Worm (Caenorhabditis elegans) whole organism, L4 larva: ENCODE data around the gene C09G9.8.

Experiments
- D1046.2 ChIP-seq: fragments of 200-800 bp; sonication (Bioruptor generic); IDR thresholded peaks from 2 replicates; pipeline ENCODE4 v1.3.6; 2022; ENCODE audit warnings: missing genetic modification characterization, missing compliant biosample characterization
- F10B5.3 ChIP-seq: sonication (generic microtip); optimal IDR thresholded peaks from 2 replicates; lab custom pipeline; 2016; ENCODE audit warnings: mild to moderate bottlenecking, missing genetic modification characterization, missing compliant biosample characterization
- F37D6.2 ChIP-seq: sonication (generic microtip); optimal IDR thresholded peaks from 2 replicates; lab custom pipeline; 2016; ENCODE audit warnings: mild to moderate bottlenecking, missing genetic modification characterization, missing compliant biosample characterization
- F44E2.7 ChIP-seq: fragments of 200-800 bp; sonication (Bioruptor generic); IDR thresholded peaks from 2 replicates; pipeline ENCODE4 v2.1.2; 2022; ENCODE audit warnings: missing genetic modification characterization, missing compliant biosample characterization
- T20F7.1 ChIP-seq: fragments of 200-800 bp; sonication (Bioruptor generic); optimal IDR thresholded peaks from 2 replicates; lab custom pipeline; 2018; ENCODE audit warnings: mild to moderate bottlenecking, missing genetic modification characterization, missing compliant biosample characterization
- T26A8.4 ChIP-seq: fragments of 200-800 bp; sonication (Bioruptor generic); IDR thresholded peaks from 2 replicates; pipeline ENCODE4 v1.3.6; 2022; ENCODE audit warnings: missing genetic modification characterization, missing compliant biosample characterization
- Y5F2A.4 ChIP-seq: fragments of 200-800 bp; sonication (Bioruptor generic); optimal IDR thresholded peaks from 2 replicates; lab custom pipeline; 2018; ENCODE audit warnings: mild to moderate bottlenecking, missing genetic modification characterization, missing compliant biosample characterization
- aha-1 ChIP-seq: fragments of 150-350 bp; peaks from one replicate; lab custom pipeline; 2014; ENCODE audit warnings: missing biosample characterization, missing genetic modification characterization
- ama-1 ChIP-seq: fragments of 150-350 bp; optimal IDR thresholded peaks from 2 replicates; lab custom pipeline; 2014; ENCODE audit warnings: inconsistent platforms, mixed read lengths
- arid-1 ChIP-seq: fragments of 200-800 bp; sonication (Bioruptor generic); conservative IDR thresholded peaks from 2 replicates; pipeline ENCODE4 v1.3.6; 2022; ENCODE audit warnings: missing genetic modification reagents, missing genetic modification characterization, missing compliant biosample characterization
- attf-4 ChIP-seq: sonication (generic microtip); optimal IDR thresholded peaks from 3 replicates; lab custom pipeline; 2017; ENCODE audit warnings: missing biosample characterization, missing genetic modification characterization
- ceh-20 ChIP-seq: fragments of 200-800 bp; sonication (Bioruptor generic); IDR thresholded peaks from 2 replicates; pipeline ENCODE4 v1.3.6; 2022; ENCODE audit warnings: missing genetic modification reagents, missing genetic modification characterization, missing compliant biosample characterization
- ceh-28 ChIP-seq: fragments of 150-350 bp; optimal IDR thresholded peaks from 2 replicates; lab custom pipeline; 2014; ENCODE audit warnings: missing biosample characterization, missing genetic modification reagents, missing genetic modification characterization
- ces-1 ChIP-seq: fragments of 150-350 bp; sonication (generic microtip); optimal IDR thresholded peaks from 4 replicates; lab custom pipeline; 2014; ENCODE audit warnings: missing biosample characterization, missing genetic modification reagents, missing genetic modification characterization
- daf-16 ChIP-seq, 3 experiments: sonication (generic microtip); optimal IDR thresholded peaks; 2 replicates each; lab custom pipeline; 2016 to 2017; ENCODE audit warnings: missing genetic modification characterization in 3 of 3, missing genetic modification reagents in 3 of 3, mild to moderate bottlenecking in 2 of 3, missing compliant biosample characterization in 2 of 3, missing biosample characterization in 1 of 3, moderate library complexity in 1 of 3
- daf-19 ChIP-seq: fragments of 200-800 bp; sonication (Bioruptor generic); conservative IDR thresholded peaks from 2 replicates; pipeline ENCODE4 v1.3.6; 2022; ENCODE audit warnings: missing genetic modification characterization, missing compliant biosample characterization
- daf-8 ChIP-seq: fragments of 200-800 bp; sonication (Bioruptor generic); IDR thresholded peaks from 2 replicates; pipeline ENCODE4 v1.3.6; 2022; ENCODE audit warnings: missing genetic modification characterization, missing compliant biosample characterization
- dmd-6 ChIP-seq: fragments of 200-800 bp; sonication (Bioruptor generic); IDR thresholded peaks from 2 replicates; pipeline ENCODE4 v1.3.6; 2022; ENCODE audit warnings: missing genetic modification reagents, missing genetic modification characterization, missing compliant biosample characterization
- duxl-1 ChIP-seq: sonication (generic microtip); optimal IDR thresholded peaks from 2 replicates; lab custom pipeline; 2016; ENCODE audit warnings: mild to moderate bottlenecking, missing genetic modification characterization, moderate library complexity, missing compliant biosample characterization; ENCODE audit not compliant: poor library complexity
- dve-1 ChIP-seq: sonication (generic microtip); optimal IDR thresholded peaks from 2 replicates; lab custom pipeline; 2017; ENCODE audit warnings: antibody characterized with exemption, mild to moderate bottlenecking, missing genetic modification characterization, missing compliant biosample characterization; ENCODE audit not compliant: insufficient read depth
- egl-27 ChIP-seq: sonication (generic microtip); optimal IDR thresholded peaks from 3 replicates; lab custom pipeline; 2017; ENCODE audit warnings: missing biosample characterization, missing genetic modification reagents, missing genetic modification characterization
- fos-1 ChIP-seq: fragments of 150-350 bp; optimal IDR thresholded peaks from 2 replicates; lab custom pipeline; 2014; ENCODE audit warnings: missing biosample characterization, missing genetic modification characterization
- hlh-11 ChIP-seq: fragments of 200-800 bp; sonication (Bioruptor generic); optimal IDR thresholded peaks from 2 replicates; lab custom pipeline; 2018; ENCODE audit warnings: mild to moderate bottlenecking, missing genetic modification characterization, missing compliant biosample characterization
- lin-1 ChIP-seq: fragments of 200-800 bp; sonication (Bioruptor generic); IDR thresholded peaks from 2 replicates; pipeline ENCODE4 v1.3.6; 2022; ENCODE audit warnings: missing genetic modification reagents, missing genetic modification characterization, missing compliant biosample characterization
- lin-13 ChIP-seq: fragments of 150-350 bp; optimal IDR thresholded peaks from 2 replicates; lab custom pipeline; 2014; ENCODE audit warnings: missing biosample characterization, missing genetic modification reagents, missing genetic modification characterization
- lin-15B ChIP-seq: fragments of 150-350 bp; sonication (generic microtip); optimal IDR thresholded peaks from 3 replicates; lab custom pipeline; 2014; ENCODE audit warnings: missing biosample characterization, missing genetic modification characterization
- lin-39 ChIP-seq: fragments of 150-350 bp; optimal IDR thresholded peaks from 2 replicates; lab custom pipeline; 2014; ENCODE audit warnings: missing biosample characterization, missing genetic modification reagents, missing genetic modification characterization
- madf-5 ChIP-seq, 2 experiments: fragments of 200-800 bp; sonication (Bioruptor generic); IDR thresholded peaks; 2 replicates each; pipeline ENCODE4 v1.3.6; 2022; ENCODE audit warnings: missing compliant biosample characterization in 2 of 2, missing genetic modification characterization in 2 of 2
- madf-9 ChIP-seq: fragments of 200-800 bp; sonication (Bioruptor generic); conservative IDR thresholded peaks from 2 replicates; pipeline ENCODE4 v1.3.6; 2022; ENCODE audit warnings: missing genetic modification reagents, missing genetic modification characterization, missing compliant biosample characterization
- mes-2 ChIP-seq: sonication (generic microtip); optimal IDR thresholded peaks from 2 replicates; lab custom pipeline; 2016; ENCODE audit warnings: missing genotype, mild to moderate bottlenecking, missing genetic modification characterization, missing compliant biosample characterization; ENCODE audit not compliant: poor library complexity, severe bottlenecking
- nhr-42 ChIP-seq: fragments of 200-800 bp; sonication (Bioruptor generic); IDR thresholded peaks from 2 replicates; pipeline ENCODE4 v1.3.6; 2022; ENCODE audit warnings: missing genetic modification characterization, missing compliant biosample characterization
- nhr-6 ChIP-seq: fragments of 150-350 bp; optimal IDR thresholded peaks from 2 replicates; lab custom pipeline; 2014; ENCODE audit warnings: missing biosample characterization, missing genetic modification characterization
- nhr-76 ChIP-seq: fragments of 150-350 bp; optimal IDR thresholded peaks from 2 replicates; lab custom pipeline; 2014; ENCODE audit warnings: missing biosample characterization, missing genetic modification characterization
- pha-4 ChIP-seq, 2 experiments: fragments of 150-350 bp in 1 of 2; fragments of 200-800 bp in 1 of 2; sonication (Bioruptor generic) in 1 of 2; IDR thresholded peaks in 1 of 2; optimal IDR thresholded peaks in 1 of 2; 2 replicates each; pipeline versions ENCODE4 v1.3.6 to Lab custom; 2014 to 2022; ENCODE audit warnings: missing genetic modification characterization in 2 of 2, missing genetic modification reagents in 2 of 2, missing biosample characterization in 1 of 2, missing compliant biosample characterization in 1 of 2
- php-3 ChIP-seq: fragments of 200-800 bp; sonication (Bioruptor generic); IDR thresholded peaks from 2 replicates; pipeline ENCODE4 v1.3.6; 2022; ENCODE audit warnings: missing genetic modification reagents, missing genetic modification characterization, missing compliant biosample characterization
- saeg-2 ChIP-seq: fragments of 200-800 bp; sonication (Bioruptor generic); IDR thresholded peaks from 2 replicates; pipeline ENCODE4 v1.3.6; 2022; ENCODE audit warnings: missing genetic modification reagents, missing genetic modification characterization, missing compliant biosample characterization
- sdz-12 ChIP-seq: fragments of 200-800 bp; sonication (Bioruptor generic); optimal IDR thresholded peaks from 2 replicates; lab custom pipeline; 2018; ENCODE audit warnings: mild to moderate bottlenecking, missing genetic modification characterization, missing compliant biosample characterization
- set-16 ChIP-seq: fragments of 200-800 bp; sonication (Bioruptor generic); IDR thresholded peaks from 2 replicates; pipeline ENCODE4 v1.3.6; 2022; ENCODE audit warnings: missing genetic modification reagents, missing genetic modification characterization, missing compliant biosample characterization
- skn-1 ChIP-seq: fragments of 150-350 bp; optimal IDR thresholded peaks from 2 replicates; lab custom pipeline; 2014; ENCODE audit warnings: missing biosample characterization, missing genetic modification characterization
- snpc-1.2 ChIP-seq: fragments of 200-800 bp; sonication (Bioruptor generic); IDR thresholded peaks from 2 replicates; pipeline ENCODE4 v1.3.6; 2022; ENCODE audit warnings: missing genetic modification reagents, missing genetic modification characterization, missing compliant biosample characterization
- snpc-4 ChIP-seq: fragments of 150-350 bp; optimal IDR thresholded peaks from 2 replicates; lab custom pipeline; 2014; ENCODE audit warnings: missing biosample characterization, missing genetic modification characterization
- tra-1 ChIP-seq: fragments of 200-800 bp; sonication (Bioruptor generic); IDR thresholded peaks from 2 replicates; pipeline ENCODE4 v1.3.6; 2022; ENCODE audit warnings: missing genetic modification reagents, missing genetic modification characterization, missing compliant biosample characterization
- unc-39 ChIP-seq: sonication (generic microtip); optimal IDR thresholded peaks from 2 replicates; lab custom pipeline; 2017; ENCODE audit warnings: missing biosample characterization, missing genetic modification characterization
- unc-62 ChIP-seq, 3 experiments: fragments of 150-350 bp in 1 of 3; sonication (generic microtip); optimal IDR thresholded peaks in 2 of 3; peaks in 1 of 3; 1 replicate in 1 of 3; 2 replicates in 2 of 3; lab custom pipeline; 2014 to 2017; ENCODE audit warnings: missing biosample characterization in 3 of 3, missing genetic modification characterization in 3 of 3, missing genetic modification reagents in 3 of 3, missing genotype in 1 of 3
- vab-7 ChIP-seq: fragments of 200-800 bp; sonication (Bioruptor generic); IDR thresholded peaks from 2 replicates; pipeline ENCODE4 v1.3.6; 2022; ENCODE audit warnings: missing genetic modification reagents, missing genetic modification characterization, missing compliant biosample characterization
- zag-1 ChIP-seq: fragments of 150-350 bp; optimal IDR thresholded peaks from 2 replicates; lab custom pipeline; 2014; ENCODE audit warnings: missing biosample characterization, missing genetic modification characterization
- zfp-2 ChIP-seq: sonication (generic microtip); optimal IDR thresholded peaks from 2 replicates; lab custom pipeline; 2016; ENCODE audit warnings: mild to moderate bottlenecking, missing genetic modification characterization, missing compliant biosample characterization
- ztf-7 ChIP-seq: fragments of 150-350 bp; optimal IDR thresholded peaks from 2 replicates; lab custom pipeline; 2014; ENCODE audit warnings: missing biosample characterization, missing genetic modification characterization

Gene C09G9.8

ce11 chrIV:8888525-8889026 is 7.3 kb downstream of the C09G9.8 start, which contains the start of gene oma-1 (continued):
- TF ChIP-seq ceh-28 (tag; lab: Kevin White, UChicago) (no peak), egl-27 (no peak), snpc-4 (tag; lab: Kevin White, UChicago) (no peak), aha-1 (tag; lab: Kevin White, UChicago) (no peak)

- TF ChIP-seq ceh-20 (GFP tag; lab: Robert Waterston, UW): no peak
- TF ChIP-seq daf-16 (GFP tag; optimal IDR thresholded peaks at IDR 0.05; lab: Kevin White, UChicago): peak; percentile 7 to 34
- TF ChIP-seq daf-16 (tag; optimal IDR thresholded peaks at IDR 0.05; lab: Kevin White, UChicago): peak; percentile 62
- peak; percentile 35 for TF ChIP-seq duxl-1 (tag; lab: Kevin White, UChicago)
- TF ChIP-seq F37D6.2 (tag; lab: Kevin White, UChicago): peak; percentile 35
- TF ChIP-seq php-3: no peak
- TF ChIP-seq nhr-42 (GFP tag; lab: Robert Waterston, UW): no peak
- TF ChIP-seq nhr-76 (tag; lab: Kevin White, UChicago): no peak
- no peak for TF ChIP-seq D1046.2
- TF ChIP-seq zfp-2 (tag; lab: Kevin White, UChicago): no peak
- TF ChIP-seq daf-19 (GFP tag; lab: Robert Waterston, UW): no peak
- no peak for TF ChIP-seq daf-8 (GFP tag; lab: Robert Waterston, UW)
- peak; percentile 60 for TF ChIP-seq nhr-6 (tag; lab: Kevin White, UChicago)
- no peak for TF ChIP-seq saeg-2 (GFP tag; lab: Robert Waterston, UW)
- no peak for TF ChIP-seq lin-1
- TF ChIP-seq T26A8.4: peak; percentile 51; the same call in 1 of the 2 replicates
- TF ChIP-seq madf-9: no peak
- TF ChIP-seq ztf-7 (tag; lab: Kevin White, UChicago): peak; percentile 62
- TF ChIP-seq zag-1 (tag; lab: Kevin White, UChicago): no peak
- no peak for TF ChIP-seq set-16
- no peak for TF ChIP-seq F10B5.3 (tag; lab: Kevin White, UChicago)
- TF ChIP-seq F44E2.7 (GFP tag; lab: Robert Waterston, UW): no peak
- TF ChIP-seq dve-1: peak; percentile 67
- no peak for TF ChIP-seq lin-39 (tag; lab: Kevin White, UChicago)
- TF ChIP-seq lin-13: peak; percentile 19
- TF ChIP-seq skn-1: no peak
- no peak for TF ChIP-seq Y5F2A.4 (GFP tag; lab: Kevin White, UChicago)
- no peak for TF ChIP-seq fos-1
- TF ChIP-seq pha-4 (GFP tag; IDR thresholded peaks at IDR 0.05; lab: Robert Waterston, UW): 0 out of 2 replicates have a peak, but pooled peaks have one; percentile 35
- peak; percentile 61 for TF ChIP-seq pha-4 (tag; optimal IDR thresholded peaks at IDR 0.05; lab: Kevin White, UChicago)
- TF ChIP-seq vab-7: peak; percentile 60
- no peak for TF ChIP-seq madf-5 (GFP tag; IDR thresholded peaks at IDR 0.05; lab: Robert Waterston, UW)
- TF ChIP-seq snpc-4 (tag; lab: Kevin White, UChicago): no peak
- no peak for TF ChIP-seq arid-1 (GFP tag; lab: Robert Waterston, UW)
- no peak for TF ChIP-seq snpc-1.2 (GFP tag; lab: Robert Waterston, UW)
- TF ChIP-seq ces-1 (GFP tag; lab: Kevin White, UChicago): no peak
- no peak for TF ChIP-seq sdz-12 (GFP tag; lab: Kevin White, UChicago)
- TF ChIP-seq dmd-6 (GFP tag; lab: Robert Waterston, UW): 0 out of 2 replicates have a peak, but pooled peaks have one; percentile 27
- TF ChIP-seq hlh-11 (tag; lab: Kevin White, UChicago): no peak
- peak; percentile 79 for TF ChIP-seq T20F7.1 (GFP tag; lab: Kevin White, UChicago)
- TF ChIP-seq lin-15B (tag; lab: Kevin White, UChicago): no peak
- no peak for TF ChIP-seq unc-39 (tag; lab: Kevin White, UChicago)
- TF ChIP-seq tra-1 (GFP tag; lab: Robert Waterston, UW): no peak
- no peak for TF ChIP-seq mes-2
- TF ChIP-seq unc-62 (GFP tag; optimal IDR thresholded peaks at IDR 0.05 in 1 of 2; lab: Kevin White, UChicago): no peak
- no peak for TF ChIP-seq unc-62 (tag; optimal IDR thresholded peaks at IDR 0.05; lab: Kevin White, UChicago)
- no peak for TF ChIP-seq ama-1 (lab: Kevin White, UChicago)
- no peak for TF ChIP-seq attf-4 (tag; lab: Kevin White, UChicago)
Observed at ce11 chrIV:8891131-8891530, 9.8 kb downstream of the C09G9.8 start, which contains the start of gene spr-2. spr-2 (plus strand) TSS chrIV:8891462.
